Worm (Caenorhabditis elegans): ENCODE data around the gene rps-24.

DNA sequence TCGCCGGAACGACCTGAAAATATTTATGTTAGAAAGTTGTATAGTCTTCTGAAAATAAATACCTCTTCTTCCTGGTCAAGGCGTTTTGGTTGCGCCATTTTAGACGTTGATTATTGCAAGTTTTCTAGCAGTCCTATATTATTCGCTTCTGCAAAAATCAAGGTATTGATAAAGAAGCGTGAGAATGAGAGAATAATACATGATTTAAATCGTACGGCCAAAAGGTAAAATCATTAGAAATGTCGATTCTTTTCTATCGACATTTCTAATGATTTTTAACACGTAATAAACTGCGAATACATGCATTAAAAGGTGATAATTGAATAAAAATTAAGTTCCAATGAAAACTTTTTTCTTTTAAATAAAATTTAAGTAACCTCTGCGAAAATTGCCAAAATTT, 9.8 kb upstream of the rps-24 start, which contains the start of gene fln-1:
- TF ChIP-seq nhr-102 (tag; optimal IDR thresholded peaks at IDR 0.05): no peak
- no peak for TF ChIP-seq ZK337.2 (GFP tag; IDR thresholded peaks at IDR 0.05)
- no peak for TF ChIP-seq arid-1 (GFP tag; conservative IDR thresholded peaks at IDR 0.05)
- TF ChIP-seq fkh-10 (GFP tag; optimal IDR thresholded peaks at IDR 0.05): no peak
- no peak for TF ChIP-seq egl-27 (tag; optimal IDR thresholded peaks at IDR 0.05)
- TF ChIP-seq sdz-12 (GFP tag; optimal IDR thresholded peaks at IDR 0.05): no peak
- no peak for TF ChIP-seq nhr-28 (tag; optimal IDR thresholded peaks at IDR 0.05)
- no peak for TF ChIP-seq nhr-11 (tag; optimal IDR thresholded peaks at IDR 0.05)
- TF ChIP-seq mdl-1 (tag; optimal IDR thresholded peaks at IDR 0.05): no peak
- no peak for TF ChIP-seq Y75B8A.6 (GFP tag; IDR thresholded peaks at IDR 0.05)
- no peak for TF ChIP-seq dve-1 (tag; optimal IDR thresholded peaks at IDR 0.05; ENCODE audit: insufficient read depth)
